Fruit fly (Drosophila melanogaster) whole organism, prepupa: ENCODE results near the gene CG7335.
A peak's percentile ranks its signal among the peaks of the same experiment; 100 is the strongest.

Experiments
- CG10631 ChIP-seq: fragments of 200-800 bp; sonication (Bioruptor generic); optimal IDR thresholded peaks from 2 replicates; lab custom pipeline; 2016; ENCODE audit warnings: missing biosample characterization, missing genetic modification characterization
- CG11762 ChIP-seq: fragments of 200-800 bp; sonication (Bioruptor generic); optimal IDR thresholded peaks from 3 replicates; lab custom pipeline; 2016; ENCODE audit warnings: missing biosample characterization, missing genetic modification characterization; ENCODE audit not compliant: insufficient read depth
- CG15336 ChIP-seq: fragments of 200-800 bp; sonication (Bioruptor generic); IDR thresholded peaks from 2 replicates; pipeline ENCODE4 v1.3.6; 2022; ENCODE audit warnings: missing biosample characterization, missing genetic modification characterization
- CG1621 ChIP-seq: fragments of 200-800 bp; sonication (Bioruptor generic); optimal IDR thresholded peaks from 3 replicates; lab custom pipeline; 2018; ENCODE audit warnings: missing biosample characterization, mild to moderate bottlenecking, missing genetic modification characterization
- CG31627 ChIP-seq: fragments of 200-800 bp; sonication (Bioruptor generic); optimal IDR thresholded peaks from 3 replicates; lab custom pipeline; 2016; ENCODE audit warnings: missing biosample characterization, missing genetic modification characterization
- CG6163 ChIP-seq: fragments of 200-800 bp; sonication (Bioruptor generic); IDR thresholded peaks from 3 replicates; pipeline ENCODE4 v1.3.6; 2022; ENCODE audit warnings: missing biosample characterization, missing genetic modification characterization
- CG6808 ChIP-seq: fragments of 200-800 bp; sonication (Bioruptor generic); optimal IDR thresholded peaks from 3 replicates; lab custom pipeline; 2017; ENCODE audit warnings: missing biosample characterization, missing genetic modification characterization, mild to moderate bottlenecking, moderate library complexity, missing genetic modification reagents
- CG7368 ChIP-seq: fragments of 200-800 bp; sonication (Bioruptor generic); optimal IDR thresholded peaks from 3 replicates; lab custom pipeline; 2016; ENCODE audit warnings: missing biosample characterization, missing genetic modification characterization
- CG8319 ChIP-seq: fragments of 200-800 bp; sonication (Bioruptor generic); optimal IDR thresholded peaks from 3 replicates; lab custom pipeline; 2016; ENCODE audit warnings: missing biosample characterization, missing genetic modification characterization
- CG8632 ChIP-seq: fragments of 200-800 bp; sonication (Bioruptor generic); optimal IDR thresholded peaks from 3 replicates; lab custom pipeline; 2016; ENCODE audit warnings: missing biosample characterization, missing genetic modification characterization
- Eip75B ChIP-seq: fragments of 200-800 bp; sonication (Bioruptor generic); optimal IDR thresholded peaks from 3 replicates; lab custom pipeline; 2016; ENCODE audit warnings: missing biosample characterization, missing genetic modification characterization
- Eip78C ChIP-seq: fragments of 200-800 bp; sonication (Bioruptor generic); peaks from one replicate; lab custom pipeline; 2016; ENCODE audit warnings: missing biosample characterization, missing genetic modification characterization
- Ets21C ChIP-seq: fragments of 200-800 bp; sonication (Bioruptor generic); optimal IDR thresholded peaks from 3 replicates; lab custom pipeline; 2016; ENCODE audit warnings: missing biosample characterization, missing genetic modification characterization
- Hr38 ChIP-seq: sonication (Bioruptor generic); optimal IDR thresholded peaks from 2 replicates; lab custom pipeline; 2016; ENCODE audit warnings: missing biosample characterization, missing genetic modification characterization
- Hr39 ChIP-seq: fragments of 200-800 bp; sonication (Bioruptor generic); optimal IDR thresholded peaks from 2 replicates; lab custom pipeline; 2016; ENCODE audit warnings: missing biosample characterization, missing genetic modification characterization
- OdsH ChIP-seq: fragments of 200-800 bp; sonication (Bioruptor generic); optimal IDR thresholded peaks from 3 replicates; lab custom pipeline; 2016; ENCODE audit warnings: missing biosample characterization, missing genetic modification characterization
- Smox ChIP-seq: fragments of 200-800 bp; sonication (Bioruptor generic); optimal IDR thresholded peaks from 3 replicates; lab custom pipeline; 2016; ENCODE audit warnings: missing biosample characterization, missing genetic modification characterization
- Sox102F ChIP-seq: fragments of 200-800 bp; sonication (Bioruptor generic); optimal IDR thresholded peaks from 2 replicates; lab custom pipeline; 2016; ENCODE audit warnings: missing biosample characterization, mild to moderate bottlenecking, missing genetic modification characterization
- Sox15 ChIP-seq: fragments of 200-800 bp; sonication (Bioruptor generic); optimal IDR thresholded peaks from 3 replicates; lab custom pipeline; 2016; ENCODE audit warnings: missing biosample characterization, missing genetic modification characterization
- cyc ChIP-seq: fragments of 200-800 bp; sonication (Bioruptor generic); optimal IDR thresholded peaks from 3 replicates; lab custom pipeline; 2016; ENCODE audit warnings: missing biosample characterization, missing genetic modification characterization
- dac ChIP-seq: fragments of 200-800 bp; sonication (Bioruptor generic); optimal IDR thresholded peaks from 2 replicates; lab custom pipeline; 2017; ENCODE audit warnings: missing biosample characterization, mild to moderate bottlenecking, missing genetic modification characterization
- esn ChIP-seq: fragments of 200-800 bp; sonication (Bioruptor generic); optimal IDR thresholded peaks from 2 replicates; lab custom pipeline; 2016; ENCODE audit warnings: missing biosample characterization, mild to moderate bottlenecking, missing genetic modification characterization, moderate library complexity
- fd59A ChIP-seq: fragments of 200-800 bp; sonication (Bioruptor generic); optimal IDR thresholded peaks from 2 replicates; lab custom pipeline; 2017; ENCODE audit warnings: missing biosample characterization, mild to moderate bottlenecking, missing genetic modification characterization, missing genetic modification reagents
- fkh ChIP-seq: fragments of 200-800 bp; sonication (Bioruptor generic); optimal IDR thresholded peaks from 3 replicates; lab custom pipeline; 2017; ENCODE audit warnings: missing biosample characterization, mild to moderate bottlenecking, missing genetic modification characterization, moderate library complexity
- net ChIP-seq: fragments of 200-800 bp; sonication (Bioruptor generic); optimal IDR thresholded peaks from 3 replicates; lab custom pipeline; 2016; ENCODE audit warnings: missing biosample characterization, missing genetic modification characterization
- spab ChIP-seq: fragments of 200-800 bp; sonication (Bioruptor generic); optimal IDR thresholded peaks from 2 replicates; lab custom pipeline; 2017; ENCODE audit warnings: missing biosample characterization, mild to moderate bottlenecking, missing genetic modification characterization, missing genetic modification reagents
- ss ChIP-seq, 2 experiments: fragments of 200-800 bp; sonication (Bioruptor generic); optimal IDR thresholded peaks; 2 replicates in 1 of 2; 3 replicates in 1 of 2; lab custom pipeline; 2017 to 2018; ENCODE audit warnings: mild to moderate bottlenecking in 2 of 2, missing biosample characterization in 2 of 2, missing genetic modification characterization in 2 of 2, moderate library complexity in 1 of 2
- svp ChIP-seq: fragments of 200-800 bp; sonication (Bioruptor generic); peaks from one replicate; lab custom pipeline; 2016; ENCODE audit warnings: missing biosample characterization, missing genetic modification characterization

The CG7335 gene

dm6 chr3L:20103777-20104542 lies 29.1 kb downstream of the CG7335 start, which contains the start of gene CG14186:
CG14186 (minus strand) TSS chr3L:20103827.
- TF ChIP-seq net (GFP tag; lab: Kevin White, UChicago) (no peak), CG15336 (GFP tag; lab: Robert Waterston, UW) (no peak), svp (GFP tag; lab: Kevin White, UChicago) (peak; percentile 52), esn (GFP tag; lab: Kevin White, UChicago) (no peak), Smox (GFP tag; lab: Kevin White, UChicago) (no peak), Ets21C (no peak), CG8632 (GFP tag; lab: Kevin White, UChicago) (no peak), Hr38 (GFP tag; lab: Kevin White, UChicago) (no peak)

dm6 chr3L:20097312-20097711 lies 35.8 kb downstream of the CG7335 start:
- peak; percentile 2 for TF ChIP-seq Hr39 (GFP tag; lab: Kevin White, UChicago)
- no peak for TF ChIP-seq CG15336 (GFP tag; lab: Robert Waterston, UW)
- peak; percentile 8 for TF ChIP-seq CG31627 (GFP tag; lab: Kevin White, UChicago)
- TF ChIP-seq, all 60 proteins: peak for 2

dm6 chr3L:20088755-20089334 lies 44.2 kb downstream of the CG7335 start, which contains the start of gene sNPF-R:
sNPF-R (minus strand) TSS chr3L:20089007.
- no peak for TF ChIP-seq CG6808 (GFP tag; lab: Kevin White, UChicago)
- no peak for TF ChIP-seq ss (GFP tag; optimal IDR thresholded peaks at IDR 0.05; lab: Kevin White, UChicago)
- TF ChIP-seq fd59A (GFP tag; lab: Kevin White, UChicago): no peak
- no peak for TF ChIP-seq CG8319 (GFP tag; lab: Kevin White, UChicago)
- TF ChIP-seq Eip75B (GFP tag; lab: Kevin White, UChicago): no peak
- no peak for TF ChIP-seq cyc
- TF ChIP-seq Eip78C (GFP tag; lab: Kevin White, UChicago): no peak
- no peak for TF ChIP-seq spab (GFP tag; lab: Kevin White, UChicago)
- no peak for TF ChIP-seq CG7368
- no peak for TF ChIP-seq CG1621 (tag; lab: Kevin White, UChicago)
- TF ChIP-seq OdsH (GFP tag; lab: Kevin White, UChicago): no peak
- TF ChIP-seq CG10631 (GFP tag; lab: Kevin White, UChicago): no peak
- no peak for TF ChIP-seq Sox102F (GFP tag; lab: Kevin White, UChicago)
- TF ChIP-seq CG6163 (GFP tag; lab: Robert Waterston, UW): no peak
- no peak for TF ChIP-seq esn (GFP tag; lab: Kevin White, UChicago)
- no peak for TF ChIP-seq CG11762
- no peak for TF ChIP-seq Sox15 (GFP tag; lab: Kevin White, UChicago)

- no peak for TF ChIP-seq fkh (GFP tag; lab: Kevin White, UChicago)
- TF ChIP-seq OdsH (GFP tag; lab: Kevin White, UChicago): no peak
- TF ChIP-seq dac (GFP tag; lab: Kevin White, UChicago): no peak
Measured at dm6 chr3L:20085035-20085434, 48.0 kb downstream of the CG7335 start.
